Worm (Caenorhabditis elegans) whole organism, L3 larva: ENCODE measurements around the gene fbxc-47.

ENCODE experiments used
- R02D3.7 ChIP-seq: fragments of 150-350 bp; optimal IDR thresholded peaks from 2 replicates; lab custom pipeline; 2014; ENCODE audit warnings: missing biosample characterization, missing genetic modification characterization
- ZK546.5 ChIP-seq: sonication (generic microtip); optimal IDR thresholded peaks from 2 replicates; lab custom pipeline; 2017; ENCODE audit warnings: missing biosample characterization, missing genetic modification characterization
- ama-1 ChIP-seq: fragments of 150-350 bp; optimal IDR thresholded peaks from 2 replicates; lab custom pipeline; 2018
- ceh-16 ChIP-seq: sonication (generic microtip); optimal IDR thresholded peaks from 2 replicates; lab custom pipeline; 2017; ENCODE audit warnings: missing biosample characterization, missing genetic modification characterization
- ceh-82 ChIP-seq: fragments of 150-350 bp; optimal IDR thresholded peaks from 2 replicates; lab custom pipeline; 2014; ENCODE audit warnings: missing biosample characterization, missing genetic modification characterization
- ceh-9 ChIP-seq: sonication (generic microtip); optimal IDR thresholded peaks from 2 replicates; lab custom pipeline; 2018; ENCODE audit warnings: missing biosample characterization, missing genetic modification characterization
- daf-12 ChIP-seq: fragments of 150-350 bp; optimal IDR thresholded peaks from 2 replicates; lab custom pipeline; 2014; ENCODE audit warnings: missing biosample characterization, missing genetic modification reagents, missing genetic modification characterization
- egl-27 ChIP-seq: sonication (generic microtip); optimal IDR thresholded peaks from 4 replicates; lab custom pipeline; 2017; ENCODE audit warnings: missing biosample characterization, missing genetic modification reagents, missing genetic modification characterization
- egl-5 ChIP-seq: fragments of 150-350 bp; optimal IDR thresholded peaks from 2 replicates; lab custom pipeline; 2017; ENCODE audit warnings: missing biosample characterization, missing genetic modification reagents, missing genetic modification characterization, inconsistent platforms
- elt-1 ChIP-seq: fragments of 150-350 bp; optimal IDR thresholded peaks from 2 replicates; lab custom pipeline; 2014; ENCODE audit warnings: missing biosample characterization, missing genetic modification characterization
- elt-2 ChIP-seq: sonication (generic microtip); optimal IDR thresholded peaks from 2 replicates; lab custom pipeline; 2016; ENCODE audit warnings: missing genetic modification reagents, mild to moderate bottlenecking, missing genetic modification characterization, missing compliant biosample characterization
- eor-1 ChIP-seq, 2 experiments: fragments of 150-350 bp; optimal IDR thresholded peaks; 2 replicates each; lab custom pipeline; 2014 to 2018; ENCODE audit warnings: missing biosample characterization in 2 of 2, missing genetic modification characterization in 2 of 2
- fkh-10 ChIP-seq: sonication (generic microtip); optimal IDR thresholded peaks from 2 replicates; lab custom pipeline; 2017; ENCODE audit warnings: missing biosample characterization, missing genetic modification reagents, missing genetic modification characterization
- fkh-2 ChIP-seq: fragments of 150-350 bp; optimal IDR thresholded peaks from 2 replicates; lab custom pipeline; 2014; ENCODE audit warnings: missing biosample characterization, missing genetic modification reagents, missing genetic modification characterization
- hmg-11 ChIP-seq: sonication (generic microtip); optimal IDR thresholded peaks from 2 replicates; lab custom pipeline; 2016; ENCODE audit warnings: missing genetic modification characterization, missing compliant biosample characterization
- lin-15B ChIP-seq: fragments of 150-350 bp; optimal IDR thresholded peaks from 2 replicates; lab custom pipeline; 2014; ENCODE audit warnings: missing biosample characterization, missing genetic modification characterization
- lin-39 ChIP-seq: fragments of 150-350 bp; optimal IDR thresholded peaks from 2 replicates; lab custom pipeline; 2018; ENCODE audit warnings: missing biosample characterization, missing genetic modification reagents, missing genetic modification characterization
- mdl-1 ChIP-seq: fragments of 150-350 bp; optimal IDR thresholded peaks from 2 replicates; lab custom pipeline; 2014; ENCODE audit warnings: missing biosample characterization, missing genetic modification characterization
- mml-1 ChIP-seq: fragments of 150-350 bp; sonication (generic microtip); optimal IDR thresholded peaks from 3 replicates; lab custom pipeline; 2014; ENCODE audit warnings: missing biosample characterization, missing genetic modification characterization
- nfya-1 ChIP-seq: sonication (generic microtip); optimal IDR thresholded peaks from 2 replicates; lab custom pipeline; 2017; ENCODE audit warnings: missing genetic modification characterization, mild to moderate bottlenecking, missing compliant biosample characterization, antibody characterized with exemption, moderate library complexity; ENCODE audit not compliant: insufficient read depth
- nhr-23 ChIP-seq: fragments of 150-350 bp; optimal IDR thresholded peaks from 2 replicates; lab custom pipeline; 2014; ENCODE audit warnings: missing biosample characterization, missing genetic modification reagents, missing genetic modification characterization
- nhr-237 ChIP-seq: fragments of 150-350 bp; optimal IDR thresholded peaks from 2 replicates; lab custom pipeline; 2014; ENCODE audit warnings: missing biosample characterization, missing genetic modification characterization
- nhr-25 ChIP-seq: sonication (generic microtip); optimal IDR thresholded peaks from 2 replicates; lab custom pipeline; 2017; ENCODE audit warnings: missing biosample characterization, missing genetic modification characterization
- nhr-28 ChIP-seq: fragments of 150-350 bp; optimal IDR thresholded peaks from 2 replicates; lab custom pipeline; 2014; ENCODE audit warnings: missing biosample characterization, missing genetic modification characterization
- nhr-67 ChIP-seq: fragments of 150-350 bp; optimal IDR thresholded peaks from 2 replicates; lab custom pipeline; 2014; ENCODE audit warnings: missing biosample characterization, missing genetic modification characterization
- nhr-77 ChIP-seq: fragments of 150-350 bp; optimal IDR thresholded peaks from 2 replicates; lab custom pipeline; 2014; ENCODE audit warnings: missing biosample characterization, missing genetic modification characterization
- snpc-4 ChIP-seq: fragments of 150-350 bp; optimal IDR thresholded peaks from 2 replicates; lab custom pipeline; 2014; ENCODE audit warnings: missing biosample characterization, missing genetic modification characterization
- unc-39 ChIP-seq: sonication (generic microtip); optimal IDR thresholded peaks from 4 replicates; lab custom pipeline; 2017; ENCODE audit warnings: missing biosample characterization, missing genetic modification characterization
- zag-1 ChIP-seq: fragments of 150-350 bp; optimal IDR thresholded peaks from 2 replicates; lab custom pipeline; 2014; ENCODE audit warnings: missing biosample characterization, missing genetic modification characterization
- ztf-11 ChIP-seq: fragments of 150-350 bp; optimal IDR thresholded peaks from 2 replicates; lab custom pipeline; 2014; ENCODE audit warnings: missing biosample characterization, missing genetic modification characterization
- ztf-4 ChIP-seq: fragments of 150-350 bp; optimal IDR thresholded peaks from 2 replicates; lab custom pipeline; 2014; ENCODE audit warnings: missing biosample characterization, missing genetic modification characterization

fbxc-47 gene

ce11 chrIV:3820133-3820532 is 14.8 kb downstream of the fbxc-47 start:
- TF ChIP-seq fkh-10 (GFP tag; lab: Kevin White, UChicago) (peak; percentile 95), lin-15B (no peak), fkh-2 (tag; lab: Kevin White, UChicago) (no peak), eor-1 (tag; optimal IDR thresholded peaks at IDR 0.05; lab: Kevin White, UChicago) (no peak)
- TF ChIP-seq, all 47 proteins: peak for 1

DNA sequence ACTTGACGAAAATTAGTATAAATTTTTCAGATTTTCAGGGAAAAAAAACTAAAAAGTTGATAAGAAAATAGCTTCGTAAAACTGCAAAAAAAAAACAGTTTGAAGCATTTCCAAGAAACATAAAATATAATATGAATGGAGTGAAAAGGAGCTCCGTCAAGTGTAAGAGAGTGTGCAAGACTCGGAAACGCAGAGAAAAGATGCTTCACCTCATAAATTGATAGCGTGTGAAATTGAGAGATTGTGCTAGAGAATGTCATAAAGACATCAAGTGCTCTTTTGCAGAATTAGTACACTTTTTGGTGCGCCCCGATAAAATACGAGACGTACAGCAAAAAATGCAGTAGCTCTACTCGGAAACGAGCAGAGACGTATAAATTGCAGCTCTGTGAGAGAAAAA is 16.2 kb downstream of the fbxc-47 start:
- TF ChIP-seq R02D3.7 (tag; lab: Kevin White, UChicago) (no peak), mdl-1 (tag; lab: Kevin White, UChicago) (no peak), elt-2 (tag; lab: Kevin White, UChicago) (peak; percentile 34), egl-5 (tag; lab: Kevin White, UChicago) (no peak), nhr-25 (tag; lab: Kevin White, UChicago) (no peak), ZK546.5 (tag; lab: Kevin White, UChicago) (no peak), fkh-10 (GFP tag; lab: Kevin White, UChicago) (no peak)
- TF ChIP-seq, all 47 proteins: peak for 1

DNA sequence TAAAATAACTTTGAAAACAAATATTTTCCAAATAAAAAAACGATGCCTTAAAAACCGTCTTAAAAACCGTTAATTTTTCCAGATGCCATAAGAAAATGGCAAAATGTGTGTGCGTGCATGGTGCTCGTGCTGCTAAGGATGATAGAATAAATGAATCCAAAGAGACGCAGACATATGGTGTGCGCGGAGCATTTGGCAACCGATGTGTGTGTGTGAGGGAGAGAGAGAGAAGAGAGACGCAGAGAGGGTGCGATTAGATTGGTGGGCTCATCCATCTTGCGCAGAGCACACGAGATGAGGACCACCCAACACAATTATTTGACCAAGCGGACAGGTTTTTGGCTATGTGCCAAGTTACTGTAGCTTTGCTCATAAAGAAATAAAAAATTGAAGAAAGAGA is 19.4 kb downstream of the fbxc-47 start:
- TF ChIP-seq mdl-1 (tag; lab: Kevin White, UChicago) (no peak), fkh-2 (tag; lab: Kevin White, UChicago) (no peak), nfya-1 (tag; lab: Kevin White, UChicago) (peak; percentile 68), ztf-4 (tag; lab: Kevin White, UChicago) (no peak), lin-39 (tag; lab: Kevin White, UChicago) (peak; percentile 84), daf-12 (tag; lab: Kevin White, UChicago) (no peak), nhr-23 (no peak), lin-15B (peak; percentile 20), ztf-11 (no peak), hmg-11 (tag; lab: Kevin White, UChicago) (peak; percentile 57), ceh-16 (no peak), egl-27 (tag; lab: Kevin White, UChicago) (no peak), ceh-82 (tag; lab: Kevin White, UChicago) (no peak)

DNA sequence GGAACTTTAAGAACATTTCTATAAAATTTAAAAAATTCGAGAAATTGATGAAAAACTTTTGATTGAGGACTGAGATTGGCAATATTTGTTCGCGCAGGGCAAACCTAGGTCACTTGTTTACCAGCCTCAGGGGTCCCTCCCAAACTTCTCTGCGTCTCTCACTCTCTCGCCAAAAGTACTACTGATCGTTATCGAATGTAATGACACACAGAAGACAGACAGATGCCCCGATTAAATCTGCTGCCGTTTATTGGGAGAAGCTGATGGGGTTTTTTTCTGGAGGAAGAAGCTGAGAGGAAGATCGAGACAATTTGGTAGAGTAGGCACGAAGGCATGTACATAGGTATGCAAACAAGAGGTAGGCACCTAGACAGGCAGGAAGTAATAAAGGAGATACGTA is 20.1 kb downstream of the fbxc-47 start:
- TF ChIP-seq nhr-237: no peak
- peak; percentile 3 for TF ChIP-seq egl-5 (tag; lab: Kevin White, UChicago)
- TF ChIP-seq nhr-77: no peak
- no peak for TF ChIP-seq elt-2 (tag; lab: Kevin White, UChicago)
- TF ChIP-seq elt-1: peak; percentile 21
- TF ChIP-seq zag-1 (tag; lab: Kevin White, UChicago): no peak
- no peak for TF ChIP-seq nhr-67 (tag; lab: Kevin White, UChicago)
- TF ChIP-seq lin-15B: no peak
- TF ChIP-seq ama-1 (lab: Kevin White, UChicago): no peak
- TF ChIP-seq ceh-16: no peak

- no peak for TF ChIP-seq elt-2 (tag; lab: Kevin White, UChicago)
Measured at ce11 chrIV:3826590-3827128, 21.3 kb downstream of the fbxc-47 start, which contains the start of gene F28F9.3. Gene F28F9.3, plus strand, starts transcription at chrIV:3826890.

- TF ChIP-seq ceh-82 (tag; lab: Kevin White, UChicago) (no peak), nhr-28 (no peak), nhr-77 (no peak), ceh-9 (tag; lab: Kevin White, UChicago) (no peak), ZK546.5 (tag; lab: Kevin White, UChicago) (no peak), eor-1 (tag; optimal IDR thresholded peaks at IDR 0.05; lab: Kevin White, UChicago) (no peak), unc-39 (tag; lab: Kevin White, UChicago) (no peak), mml-1 (tag; lab: Kevin White, UChicago) (no peak), snpc-4 (tag; lab: Kevin White, UChicago) (no peak), ztf-4 (tag; lab: Kevin White, UChicago) (no peak)
Measured at ce11 chrIV:3827724-3828123, 22.4 kb downstream of the fbxc-47 start.
